Fruit fly (Drosophila melanogaster) whole organism, embryonic: ENCODE results near the gene CG31627.

Experiments
- Bgb ChIP-seq: fragments of 200-800 bp; sonication (Bioruptor generic); IDR thresholded peaks from 2 replicates; pipeline ENCODE4 v1.3.6; 2022; ENCODE audit warnings: missing biosample characterization, missing genetic modification characterization; ENCODE audit not compliant: partially characterized antibody
- CG10274 ChIP-seq: fragments of 200-800 bp; sonication (Bioruptor generic); optimal IDR thresholded peaks from 3 replicates; lab custom pipeline; 2017; ENCODE audit warnings: missing biosample characterization, mild to moderate bottlenecking, missing genetic modification characterization
- CG12071 ChIP-seq: fragments of 200-800 bp; sonication (Bioruptor generic); optimal IDR thresholded peaks from 3 replicates; lab custom pipeline; 2018; ENCODE audit warnings: missing biosample characterization, mild to moderate bottlenecking, missing genetic modification characterization
- CG12299 ChIP-seq: fragments of 200-800 bp; sonication (Bioruptor generic); optimal IDR thresholded peaks from 2 replicates; lab custom pipeline; 2018; ENCODE audit warnings: missing biosample characterization, mild to moderate bottlenecking, missing genetic modification characterization
- CG13424 ChIP-seq: fragments of 200-800 bp; sonication (Bioruptor generic); optimal IDR thresholded peaks from 2 replicates; lab custom pipeline; 2019; ENCODE audit warnings: missing biosample characterization, mild to moderate bottlenecking, missing genetic modification characterization, moderate library complexity
- CG14710 ChIP-seq: fragments of 200-800 bp; sonication (Bioruptor generic); optimal IDR thresholded peaks from 3 replicates; lab custom pipeline; 2019; ENCODE audit warnings: missing biosample characterization, mild to moderate bottlenecking, missing genetic modification characterization, moderate library complexity
- CG17829 ChIP-seq: fragments of 200-800 bp; optimal IDR thresholded peaks from 2 replicates; lab custom pipeline; 2019; ENCODE audit warnings: missing biosample characterization, mild to moderate bottlenecking, missing genetic modification characterization, moderate library complexity
- CG1792 ChIP-seq: fragments of 200-800 bp; sonication (Bioruptor generic); optimal IDR thresholded peaks from 2 replicates; lab custom pipeline; 2016; ENCODE audit warnings: missing biosample characterization, missing genetic modification characterization
- CG2889 ChIP-seq: fragments of 200-800 bp; sonication (Bioruptor generic); IDR thresholded peaks from 3 replicates; pipeline ENCODE4 v1.3.6; 2022; ENCODE audit warnings: missing biosample characterization, missing genetic modification characterization
- CG32767 ChIP-seq: fragments of 200-800 bp; sonication (Bioruptor generic); IDR thresholded peaks from 2 replicates; pipeline ENCODE4 v1.3.6; 2022; ENCODE audit warnings: missing biosample characterization, missing genetic modification characterization
- CG32772 ChIP-seq: fragments of 200-800 bp; sonication (Bioruptor generic); IDR thresholded peaks from 2 replicates; pipeline ENCODE4 v1.3.6; 2022; ENCODE audit warnings: missing biosample characterization, missing genetic modification characterization
- CG4282 ChIP-seq: fragments of 200-800 bp; sonication (Bioruptor generic); optimal IDR thresholded peaks from 2 replicates; lab custom pipeline; 2016; ENCODE audit warnings: missing biosample characterization, missing genetic modification characterization
- CG4360 ChIP-seq: fragments of 200-800 bp; sonication (Bioruptor generic); IDR thresholded peaks from 2 replicates; pipeline ENCODE4 v1.3.6; 2022; ENCODE audit warnings: missing biosample characterization, missing genetic modification characterization
- CG6254 ChIP-seq: fragments of 200-800 bp; sonication (Bioruptor generic); optimal IDR thresholded peaks from 3 replicates; lab custom pipeline; 2017; ENCODE audit warnings: mild to moderate bottlenecking, missing biosample characterization, missing genetic modification reagents, missing genetic modification characterization
- CG6683 ChIP-seq: fragments of 200-800 bp; sonication (Bioruptor generic); optimal IDR thresholded peaks from 2 replicates; lab custom pipeline; 2017; ENCODE audit warnings: missing biosample characterization, mild to moderate bottlenecking, missing genetic modification characterization, missing genetic modification reagents
- CG7928 ChIP-seq: fragments of 200-800 bp; sonication (Bioruptor generic); optimal IDR thresholded peaks from 2 replicates; lab custom pipeline; 2017; ENCODE audit warnings: missing biosample characterization, mild to moderate bottlenecking, missing genetic modification characterization
- CG8290 ChIP-seq, 3 experiments: fragments of 200-800 bp; sonication (Bioruptor generic); optimal IDR thresholded peaks; 2 replicates each; lab custom pipeline; 2016 to 2019; ENCODE audit warnings: missing biosample characterization in 3 of 3, missing genetic modification characterization in 3 of 3, mild to moderate bottlenecking in 2 of 3, moderate library complexity in 1 of 3
- CG9437 ChIP-seq: fragments of 200-800 bp; sonication (Bioruptor generic); optimal IDR thresholded peaks from 2 replicates; lab custom pipeline; 2018; ENCODE audit warnings: missing biosample characterization, mild to moderate bottlenecking, missing genetic modification characterization
- D19A ChIP-seq: fragments of 200-800 bp; optimal IDR thresholded peaks from 3 replicates; lab custom pipeline; 2019; ENCODE audit warnings: missing biosample characterization, mild to moderate bottlenecking, missing genetic modification characterization, moderate library complexity
- Fer2 ChIP-seq: fragments of 200-800 bp; sonication (Bioruptor generic); optimal IDR thresholded peaks from 2 replicates; lab custom pipeline; 2018; ENCODE audit warnings: missing biosample characterization, mild to moderate bottlenecking, missing genetic modification characterization, moderate library complexity
- GATAe ChIP-seq: fragments of 200-800 bp; sonication (Bioruptor generic); conservative IDR thresholded peaks from 2 replicates; pipeline ENCODE4 v1.3.6; 2022; ENCODE audit warnings: missing biosample characterization, missing genetic modification characterization
- Hr51 ChIP-seq, 2 experiments: fragments of 200-800 bp; sonication (Bioruptor generic); optimal IDR thresholded peaks; 2 replicates in 1 of 2; 3 replicates in 1 of 2; lab custom pipeline; 2016 to 2018; ENCODE audit warnings: missing biosample characterization in 2 of 2, missing genetic modification characterization in 2 of 2, mild to moderate bottlenecking in 1 of 2, moderate library complexity in 1 of 2
- Hr78 ChIP-seq, 2 experiments: fragments of 200-800 bp in 1 of 2; fragments of >200 bp in 1 of 2; sonication (Bioruptor generic) in 1 of 2; optimal IDR thresholded peaks; 2 replicates each; lab custom pipeline; 2017 to 2019; ENCODE audit warnings: missing biosample characterization in 2 of 2, missing genetic modification characterization in 2 of 2, mild to moderate bottlenecking in 1 of 2, moderate library complexity in 1 of 2
- Jarid2 ChIP-seq: fragments of 200-800 bp; sonication (Bioruptor generic); optimal IDR thresholded peaks from 3 replicates; lab custom pipeline; 2017; ENCODE audit warnings: mild to moderate bottlenecking, missing biosample characterization, missing genetic modification reagents, missing genetic modification characterization
- NC2α ChIP-seq: fragments of 200-800 bp; sonication (Bioruptor generic); optimal IDR thresholded peaks from 2 replicates; lab custom pipeline; 2016; ENCODE audit warnings: missing biosample characterization, missing genetic modification characterization
- Nf-YB ChIP-seq: fragments of 200-800 bp; sonication (Bioruptor generic); optimal IDR thresholded peaks from 3 replicates; lab custom pipeline; 2019; ENCODE audit warnings: missing biosample characterization, mild to moderate bottlenecking, missing genetic modification characterization, moderate library complexity
- Oli ChIP-seq: fragments of 200-800 bp; sonication (Bioruptor generic); optimal IDR thresholded peaks from 2 replicates; lab custom pipeline; 2018; ENCODE audit warnings: missing biosample characterization, mild to moderate bottlenecking, missing genetic modification characterization, moderate library complexity
- Side ChIP-seq: fragments of 200-800 bp; sonication (Bioruptor generic); optimal IDR thresholded peaks from 2 replicates; lab custom pipeline; 2016; ENCODE audit warnings: missing biosample characterization, missing genetic modification characterization
- Spps ChIP-seq: fragments of 200-800 bp; sonication (Bioruptor generic); optimal IDR thresholded peaks from 2 replicates; lab custom pipeline; 2018; ENCODE audit warnings: missing biosample characterization, mild to moderate bottlenecking, missing genetic modification characterization
- Ssrp ChIP-seq: fragments of 200-800 bp; sonication (Bioruptor generic); optimal IDR thresholded peaks from 2 replicates; lab custom pipeline; 2018; ENCODE audit warnings: missing biosample characterization, mild to moderate bottlenecking, missing genetic modification characterization, moderate library complexity
- Taf1 ChIP-seq: fragments of 200-800 bp; sonication (Bioruptor generic); IDR thresholded peaks from 2 replicates; pipeline ENCODE4 v1.3.6; 2022; ENCODE audit warnings: missing biosample characterization, missing genetic modification characterization
- aop ChIP-seq: fragments of 200-800 bp; sonication (Bioruptor generic); IDR thresholded peaks from 2 replicates; pipeline ENCODE4 v1.3.6; 2022; ENCODE audit warnings: missing biosample characterization, missing genetic modification characterization
- ap ChIP-seq: fragments of 200-800 bp; sonication (Bioruptor generic); IDR thresholded peaks from 2 replicates; pipeline ENCODE4 v1.3.6; 2022; ENCODE audit warnings: missing biosample characterization, missing genetic modification characterization
- ash1 ChIP-seq: fragments of 200-800 bp; sonication (Bioruptor generic); optimal IDR thresholded peaks from 2 replicates; lab custom pipeline; 2018; ENCODE audit warnings: missing biosample characterization, mild to moderate bottlenecking, missing genetic modification characterization
- ato ChIP-seq: fragments of 200-800 bp; sonication (Bioruptor generic); IDR thresholded peaks from 2 replicates; pipeline ENCODE4 v1.3.6; 2022; ENCODE audit warnings: missing biosample characterization, missing genetic modification characterization; ENCODE audit not compliant: partially characterized antibody
- br ChIP-seq: fragments of >200 bp; optimal IDR thresholded peaks from 2 replicates; lab custom pipeline; 2017
- dan ChIP-seq: fragments of 200-800 bp; sonication (Bioruptor generic); IDR thresholded peaks from 2 replicates; pipeline ENCODE4 v1.3.6; 2022; ENCODE audit warnings: missing biosample characterization, missing genetic modification characterization
- dmrt11E ChIP-seq: fragments of 200-800 bp; sonication (Bioruptor generic); optimal IDR thresholded peaks from 3 replicates; lab custom pipeline; 2018; ENCODE audit warnings: missing biosample characterization, mild to moderate bottlenecking, missing genetic modification characterization, moderate library complexity
- emc ChIP-seq: fragments of 200-800 bp; sonication (Bioruptor generic); optimal IDR thresholded peaks from 2 replicates; lab custom pipeline; 2016; ENCODE audit warnings: missing biosample characterization, missing genetic modification characterization
- lov ChIP-seq, 2 experiments: fragments of 200-800 bp in 1 of 2; fragments of >200 bp in 1 of 2; sonication (Bioruptor generic) in 1 of 2; IDR thresholded peaks in 1 of 2; optimal IDR thresholded peaks in 1 of 2; 2 replicates in 1 of 2; 3 replicates in 1 of 2; pipeline versions ENCODE4 v1.3.6 to Lab custom; 2017 to 2022; ENCODE audit warnings: missing biosample characterization in 1 of 2, missing genetic modification characterization in 1 of 2
- nerfin-2 ChIP-seq: fragments of 200-800 bp; sonication (Bioruptor generic); IDR thresholded peaks from 2 replicates; pipeline ENCODE4 v1.3.6; 2022; ENCODE audit warnings: missing biosample characterization, missing genetic modification characterization; ENCODE audit not compliant: partially characterized antibody
- oc ChIP-seq: fragments of 200-800 bp; sonication (Bioruptor generic); optimal IDR thresholded peaks from 2 replicates; lab custom pipeline; 2018; ENCODE audit warnings: missing biosample characterization, mild to moderate bottlenecking, missing genetic modification characterization, moderate library complexity
- otp ChIP-seq: fragments of 200-800 bp; sonication (Bioruptor generic); IDR thresholded peaks from 3 replicates; pipeline ENCODE4, ENCODE4 v1.3.6; 2022; ENCODE audit warnings: missing biosample characterization, missing genetic modification characterization
- pnt ChIP-seq: fragments of 200-800 bp; sonication (Bioruptor generic); optimal IDR thresholded peaks from 3 replicates; lab custom pipeline; 2016; ENCODE audit warnings: missing biosample characterization, missing genetic modification characterization
- salm ChIP-seq: fragments of 200-800 bp; sonication (Bioruptor generic); optimal IDR thresholded peaks from 2 replicates; lab custom pipeline; 2018; ENCODE audit warnings: missing biosample characterization, mild to moderate bottlenecking, missing genetic modification characterization
- sr ChIP-seq: fragments of 200-800 bp; sonication (Bioruptor generic); IDR thresholded peaks from 3 replicates; pipeline ENCODE4 v1.3.6; 2022; ENCODE audit warnings: missing biosample characterization, missing genetic modification characterization
- trem ChIP-seq: fragments of 200-800 bp; optimal IDR thresholded peaks from 3 replicates; lab custom pipeline; 2019; ENCODE audit warnings: missing biosample characterization, mild to moderate bottlenecking, missing genetic modification characterization, moderate library complexity

The CG31627 gene

dm6 chr2L:21168295-21169159, 4.5 kb upstream of the CG31627 start, which contains the start of the genes mAcon1, CG43345 and CG43346 (continued):
- TF ChIP-seq sr (GFP tag; lab: Robert Waterston, UW) (peak; percentile 76; the same call in 2 of the 3 replicates), dan (GFP tag; lab: Robert Waterston, UW) (no peak), GATAe (GFP tag; lab: Robert Waterston, UW) (no peak; the same call in 1 of the 2 replicates), CG17829 (peak; percentile 66), salm (tag; lab: Kevin White, UChicago) (no peak), ap (GFP tag; lab: Robert Waterston, UW) (no peak), nerfin-2 (no peak), br (no peak), Fer2 (tag; lab: Kevin White, UChicago) (peak; percentile 70), CG6683 (GFP tag; lab: Kevin White, UChicago) (peak; percentile 67), CG32772 (GFP tag; lab: Robert Waterston, UW) (0 out of 2 replicates have a peak, but pooled peaks have one; percentile 33), Spps (tag; lab: Kevin White, UChicago) (peak; percentile 24), CG7928 (peak; percentile 57), Bgb (GFP tag; lab: Robert Waterston, UW) (0 out of 2 replicates have a peak, but pooled peaks have one; percentile 10), Jarid2 (GFP tag; lab: Kevin White, UChicago) (no peak), CG8290 (GFP tag; optimal IDR thresholded peaks at IDR 0.05; lab: Kevin White, UChicago) (peak; percentile 68), CG8290 (tag; optimal IDR thresholded peaks at IDR 0.05; lab: Kevin White, UChicago) (peak in 1 of 2 experiments; percentile 49), CG10274 (GFP tag; lab: Kevin White, UChicago) (peak; percentile 53), CG12299 (tag; lab: Kevin White, UChicago) (peak; percentile 64), CG13424 (tag; lab: Kevin White, UChicago) (peak; percentile 77), Nf-YB (GFP tag; lab: Kevin White, UChicago) (peak; percentile 47), CG4282 (GFP tag; lab: Kevin White, UChicago) (peak; percentile 59), Hr78 (GFP tag; optimal IDR thresholded peaks at IDR 0.05; lab: Kevin White, UChicago) (no peak), pnt (GFP tag; lab: Kevin White, UChicago) (peak; percentile 82), ato (GFP tag; lab: Robert Waterston, UW) (no peak), CG9437 (GFP tag; lab: Kevin White, UChicago) (peak; percentile 77), CG12071 (GFP tag; lab: Kevin White, UChicago) (no peak), dmrt11E (tag; lab: Kevin White, UChicago) (peak; percentile 73), NC2α (GFP tag; lab: Kevin White, UChicago) (peak; percentile 82), emc (peak; percentile 84), otp (no peak), CG4360 (no peak), CG32767 (GFP tag; lab: Robert Waterston, UW) (peak; percentile 47; the same call in 1 of the 2 replicates), Side (GFP tag; lab: Kevin White, UChicago) (peak; percentile 82), lov (optimal IDR thresholded peaks at IDR 0.05; lab: Kevin White, UChicago) (no peak), lov (GFP tag; IDR thresholded peaks at IDR 0.05; lab: Robert Waterston, UW) (no peak), CG14710 (tag; lab: Kevin White, UChicago) (peak; percentile 86), Taf1 (GFP tag; lab: Robert Waterston, UW) (no peak; the same call in 1 of the 2 replicates), CG6254 (GFP tag; lab: Kevin White, UChicago) (peak; percentile 24), D19A (tag; lab: Kevin White, UChicago) (no peak), Oli (tag; lab: Kevin White, UChicago) (peak; percentile 75), Hr51 (GFP tag; optimal IDR thresholded peaks at IDR 0.05; lab: Kevin White, UChicago) (peak in 1 of 2 experiments; percentile 87), oc (tag; lab: Kevin White, UChicago) (no peak), ash1 (GFP tag; lab: Kevin White, UChicago) (no peak), trem (tag; lab: Kevin White, UChicago) (peak; percentile 79), aop (GFP tag; lab: Robert Waterston, UW) (no peak), Ssrp (tag; lab: Kevin White, UChicago) (peak; percentile 70), CG2889 (no peak), CG1792 (peak; percentile 83)
